Worm (Caenorhabditis elegans) whole organism, midembryonic: ENCODE measurements around the gene fbxa-174.

ENCODE experiments used
- med-1 ChIP-seq: sonication (generic microtip); optimal IDR thresholded peaks from 2 replicates; lab custom pipeline; 2017; ENCODE audit warnings: missing genetic modification characterization, mild to moderate bottlenecking, missing compliant biosample characterization, antibody characterized with exemption, missing genetic modification reagents; ENCODE audit not compliant: insufficient read depth
- tab-1 ChIP-seq: fragments of 200-800 bp; sonication (Bioruptor generic); IDR thresholded peaks from 2 replicates; pipeline ENCODE4 v1.3.6; 2022; ENCODE audit warnings: missing genetic modification characterization, missing compliant biosample characterization
- ztf-29 ChIP-seq: fragments of 200-800 bp; sonication (Bioruptor generic); IDR thresholded peaks from 2 replicates; pipeline ENCODE4 v1.3.6; 2022; ENCODE audit warnings: missing genetic modification reagents, missing genetic modification characterization, missing compliant biosample characterization

DNA sequence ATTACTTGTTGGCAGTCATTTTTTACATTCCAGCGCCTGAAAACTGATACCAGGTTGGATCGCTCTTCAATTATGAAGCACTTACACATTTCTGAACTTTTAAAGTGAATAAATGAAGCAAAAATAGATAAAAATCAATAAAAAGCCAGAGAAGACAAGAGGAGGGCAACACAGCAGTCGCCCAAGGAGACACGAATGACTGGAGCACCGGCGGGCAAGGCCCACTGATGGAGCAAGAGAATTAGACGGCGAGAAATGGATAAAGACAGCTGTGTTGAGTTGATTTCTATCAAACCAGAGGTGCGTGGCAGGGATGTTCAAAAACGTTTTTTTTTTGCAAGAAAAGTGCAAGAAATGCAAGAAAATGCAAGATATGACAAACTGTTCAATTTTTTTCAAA, 19.0 kb downstream of the fbxa-174 start:
- TF ChIP-seq tab-1 (GFP tag; lab: Robert Waterston, UW) (no peak), ztf-29 (GFP tag; lab: Robert Waterston, UW) (no peak), med-1 (GFP tag; lab: Kevin White, UChicago) (no peak)
